Fruit fly (Drosophila melanogaster): ENCODE measurements around the gene CG11178.

The CG11178 gene

DNA sequence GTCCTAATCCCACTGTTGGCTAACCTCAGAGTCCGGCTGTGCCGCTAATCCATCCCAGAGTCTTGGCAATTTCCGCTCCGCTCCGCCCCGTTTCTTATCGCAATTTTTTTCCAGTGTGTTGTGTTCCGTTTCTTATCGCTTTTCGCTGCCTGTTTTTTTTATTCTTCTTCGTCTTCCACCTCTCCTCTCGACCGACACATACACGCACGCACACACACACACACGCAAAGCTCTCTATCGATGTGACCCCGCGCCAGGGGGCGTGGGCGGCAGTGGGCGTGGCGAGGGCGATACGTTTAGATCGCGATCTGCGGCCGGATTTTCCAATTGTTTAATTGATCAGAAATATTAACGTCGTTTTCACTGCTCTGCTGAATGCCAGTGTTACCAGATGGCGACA lies 10.5 kb downstream of the CG11178 start:
- no peak for TF ChIP-seq CG34367 (tag; optimal IDR thresholded peaks at IDR 0.05)
- peak; percentile 11; the same call in 1 of the 2 replicates for TF ChIP-seq CG32121 (GFP tag; IDR thresholded peaks at IDR 0.05)
- TF ChIP-seq CG14655 (GFP tag; optimal IDR thresholded peaks at IDR 0.05), result no peak
- peak; percentile 38 for TF ChIP-seq gl (tag; optimal IDR thresholded peaks at IDR 0.05)
- no peak for TF ChIP-seq CG8301 (tag; optimal IDR thresholded peaks at IDR 0.05)
- TF ChIP-seq rn (GFP tag; IDR thresholded peaks at IDR 0.05), result no peak
- peak; percentile 23; the same call in 1 of the 2 replicates for TF ChIP-seq Ets98B (GFP tag; IDR thresholded peaks at IDR 0.05)
- TF ChIP-seq CG12605 (GFP tag; IDR thresholded peaks at IDR 0.05), result peak; percentile 21; the same call in 1 of the 2 replicates

DNA sequence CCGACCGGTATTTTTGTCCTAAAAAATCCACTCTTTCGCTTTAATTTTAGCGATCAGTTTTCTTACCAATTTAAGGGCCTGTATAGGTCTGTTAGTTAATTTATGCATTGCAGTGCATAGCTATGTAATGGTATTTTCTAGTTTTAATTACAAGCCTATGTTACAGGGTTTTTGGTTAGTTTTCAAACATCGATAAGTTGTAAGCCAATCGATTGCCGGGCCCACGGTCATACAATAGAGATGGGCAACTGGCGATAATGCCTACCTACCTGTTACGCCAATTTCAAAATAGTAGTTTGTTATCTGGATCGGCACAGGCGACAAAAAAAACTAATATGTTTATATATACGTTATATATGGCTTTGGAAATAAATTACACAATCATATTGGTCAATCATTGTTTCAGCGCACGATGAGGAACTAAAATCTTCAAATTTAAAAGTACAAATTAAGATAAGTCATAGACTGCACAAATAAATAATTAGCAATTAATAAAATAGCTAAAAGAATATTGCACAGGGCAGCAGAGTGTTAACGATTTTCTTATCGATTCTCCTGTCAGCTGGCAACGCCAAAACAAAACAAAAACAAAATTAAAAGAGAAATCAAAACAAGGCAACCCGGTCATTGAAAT lies 11.1 kb downstream of the CG11178 start, which contains the start of the genes tth and Tango2:
tth (minus strand) TSS at position 170 of the 634 bp plus-strand sequence.
Tango2 (plus strand) TSS at position 573 of the 634 bp plus-strand sequence.
- TF ChIP-seq rn (GFP tag; IDR thresholded peaks at IDR 0.05) (0 out of 2 replicates have a peak, but pooled peaks have one; percentile 35), CG12605 (GFP tag; IDR thresholded peaks at IDR 0.05) (peak; percentile 76), CG8159 (tag; optimal IDR thresholded peaks at IDR 0.05) (peak; percentile 67), CG8301 (tag; optimal IDR thresholded peaks at IDR 0.05) (peak; percentile 66), Pif1B (GFP tag; optimal IDR thresholded peaks at IDR 0.05) (peak; percentile 85), CG14655 (GFP tag; optimal IDR thresholded peaks at IDR 0.05) (no peak), CG13204 (GFP tag; optimal IDR thresholded peaks at IDR 0.05) (no peak), Pif1A (GFP tag; optimal IDR thresholded peaks at IDR 0.05) (no peak), CG15710 (tag; optimal IDR thresholded peaks at IDR 0.05) (peak; percentile 81), CG34367 (tag; optimal IDR thresholded peaks at IDR 0.05) (peak; percentile 76), fd96Ca (GFP tag; IDR thresholded peaks at IDR 0.05) (peak; percentile 63; the same call in 2 of the 3 replicates), Ets98B (GFP tag; IDR thresholded peaks at IDR 0.05) (peak; percentile 88), CG4496 (GFP tag; IDR thresholded peaks at IDR 0.05) (peak; percentile 87), CG9948 (tag; optimal IDR thresholded peaks at IDR 0.05) (peak; percentile 71), CG10348 (GFP tag; IDR thresholded peaks at IDR 0.05) (0 out of 2 replicates have a peak, but pooled peaks have one; percentile 16), CG32121 (GFP tag; IDR thresholded peaks at IDR 0.05) (peak; percentile 90), EcR (GFP tag; optimal IDR thresholded peaks at IDR 0.05) (no peak), D1 (tag; optimal IDR thresholded peaks at IDR 0.05) (no peak), CG17806 (tag; optimal IDR thresholded peaks at IDR 0.05) (peak; percentile 68), Snoo (tag; optimal IDR thresholded peaks at IDR 0.05) (peak; percentile 88), gl (tag; optimal IDR thresholded peaks at IDR 0.05) (peak; percentile 31)

DNA sequence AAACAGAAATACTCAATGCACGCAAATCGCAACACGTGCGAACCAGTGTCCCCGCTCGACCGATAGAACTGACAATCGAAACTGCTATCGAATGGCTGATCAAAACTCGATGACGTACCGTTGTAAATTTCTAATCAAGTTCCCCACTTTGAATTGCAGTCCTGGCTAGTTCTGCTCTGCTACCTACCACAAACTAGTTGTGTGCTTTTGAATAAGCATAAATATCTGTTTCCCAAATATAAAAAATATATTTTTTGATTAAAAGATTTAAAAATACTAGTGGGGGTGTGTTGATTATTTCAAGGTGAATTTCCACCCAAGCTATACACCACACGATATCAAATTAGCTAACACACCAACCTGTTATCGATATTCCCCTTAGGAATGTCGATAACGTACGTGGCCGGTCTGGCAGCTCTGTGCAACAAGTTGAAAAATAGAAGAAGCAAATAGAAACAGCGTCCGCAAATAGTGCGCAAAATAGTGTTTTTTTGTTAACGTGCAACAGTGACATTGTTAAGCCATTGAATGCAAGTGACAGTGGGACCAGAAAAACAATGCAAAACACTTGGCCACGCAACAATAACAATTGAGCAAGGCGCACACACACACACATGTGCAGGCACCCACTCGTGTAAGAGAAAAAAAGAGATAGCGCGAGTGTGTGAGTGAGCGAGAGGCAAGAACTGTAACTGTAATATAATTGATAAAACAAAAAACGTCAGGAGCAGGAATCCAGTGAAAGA lies 19.0 kb downstream of the CG11178 start, which contains the start of the genes CG2691 and NFAT:
CG2691 (minus strand) TSS at position 75 of the 746 bp plus-strand sequence.
NFAT (plus strand) TSS at position 412 of the 746 bp plus-strand sequence.
- no peak for TF ChIP-seq CG14655 (GFP tag; optimal IDR thresholded peaks at IDR 0.05)
- no peak for TF ChIP-seq CG8301 (tag; optimal IDR thresholded peaks at IDR 0.05)
- 0 out of 2 replicates have a peak, but pooled peaks have one; percentile 42 for TF ChIP-seq CG12605 (GFP tag; IDR thresholded peaks at IDR 0.05)
- no peak for TF ChIP-seq CG17806 (tag; optimal IDR thresholded peaks at IDR 0.05)
- TF ChIP-seq CG8159 (tag; optimal IDR thresholded peaks at IDR 0.05), result peak; percentile 18
- TF ChIP-seq Pif1B (GFP tag; optimal IDR thresholded peaks at IDR 0.05), result peak; percentile 2
- TF ChIP-seq EcR (GFP tag; optimal IDR thresholded peaks at IDR 0.05), result peak; percentile 25
- TF ChIP-seq CG32121 (GFP tag; IDR thresholded peaks at IDR 0.05), result 0 out of 2 replicates have a peak, but pooled peaks have one; percentile 8
- no peak for TF ChIP-seq CG13204 (GFP tag; optimal IDR thresholded peaks at IDR 0.05)
- TF ChIP-seq CG15710 (tag; optimal IDR thresholded peaks at IDR 0.05), result peak; percentile 25
- no peak for TF ChIP-seq CG10348 (GFP tag; IDR thresholded peaks at IDR 0.05)
- peak; percentile 34 for TF ChIP-seq gl (tag; optimal IDR thresholded peaks at IDR 0.05)

DNA sequence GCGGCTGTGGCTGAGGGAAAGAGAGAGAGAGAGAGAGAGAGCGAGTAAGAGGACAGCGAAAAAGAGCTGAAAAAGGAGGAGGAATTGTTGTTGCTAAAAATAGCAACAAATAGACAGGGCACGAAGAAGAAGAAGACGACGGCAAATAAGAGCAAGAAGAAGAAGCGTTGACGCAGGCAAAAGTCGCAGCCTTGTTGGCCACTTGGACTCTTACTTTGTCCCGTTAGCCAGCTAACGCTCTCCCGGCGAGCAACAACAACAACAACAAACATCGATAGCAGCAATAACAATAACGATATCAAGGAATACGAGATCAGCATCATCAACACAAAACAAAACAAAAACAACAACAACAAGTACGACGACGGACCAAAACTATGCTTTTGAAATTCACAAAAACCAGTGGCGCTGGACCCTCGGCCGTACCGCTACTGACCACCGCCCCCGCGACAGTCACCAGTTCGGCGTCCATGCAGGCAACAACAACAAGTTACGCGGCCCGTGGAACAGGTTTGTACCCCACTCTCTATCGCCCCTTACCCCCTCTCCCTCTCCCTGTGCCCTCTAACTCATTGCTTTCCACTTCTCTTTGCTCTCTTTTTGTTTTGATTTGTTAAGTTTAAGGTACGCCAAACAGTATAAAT lies 19.7 kb downstream of the CG11178 start:
- TF ChIP-seq CG12605 (GFP tag; IDR thresholded peaks at IDR 0.05) (no peak), fd96Ca (GFP tag; IDR thresholded peaks at IDR 0.05) (no peak), CG13204 (GFP tag; optimal IDR thresholded peaks at IDR 0.05) (peak; percentile 91), CG14655 (GFP tag; optimal IDR thresholded peaks at IDR 0.05) (no peak), CG32121 (GFP tag; IDR thresholded peaks at IDR 0.05) (peak; percentile 10; the same call in 1 of the 2 replicates), CG4496 (GFP tag; IDR thresholded peaks at IDR 0.05) (peak; percentile 54; the same call in 1 of the 3 replicates)

DNA sequence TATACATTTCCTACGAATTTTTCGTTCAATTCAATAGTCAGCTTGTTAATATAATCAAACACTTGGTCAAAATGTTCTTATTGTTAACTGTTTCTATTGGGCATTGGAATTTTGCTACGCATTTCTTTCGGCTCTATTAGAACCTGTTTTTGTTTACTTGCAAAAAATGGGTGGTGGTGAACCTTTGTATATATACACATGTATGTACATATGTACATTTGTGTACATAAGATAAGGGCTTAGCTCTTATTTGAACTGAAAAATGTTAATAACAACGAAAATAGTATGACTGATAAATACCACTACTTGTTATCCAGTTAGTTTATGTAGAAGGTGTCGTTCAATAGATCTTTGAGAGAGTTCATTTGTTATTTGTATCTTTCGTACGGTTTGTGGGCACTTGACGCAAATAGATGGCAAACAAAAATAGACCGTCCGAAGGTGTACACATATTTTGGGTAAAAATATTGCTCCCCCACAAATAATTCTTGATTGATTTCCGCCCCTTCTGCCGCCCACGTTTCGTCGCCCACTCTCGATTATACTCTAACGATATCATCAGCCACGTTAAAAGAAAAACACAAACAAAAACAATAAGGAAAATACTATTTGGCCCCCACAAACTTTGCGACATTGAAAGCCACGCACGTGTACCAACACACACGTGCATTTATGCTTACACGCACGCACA lies 20.6 kb downstream of the CG11178 start:
- TF ChIP-seq CG10348 (GFP tag; IDR thresholded peaks at IDR 0.05), result no peak
- TF ChIP-seq CG4496 (GFP tag; IDR thresholded peaks at IDR 0.05), result no peak
- TF ChIP-seq CG15710 (tag; optimal IDR thresholded peaks at IDR 0.05), result no peak
- TF ChIP-seq Ets98B (GFP tag; IDR thresholded peaks at IDR 0.05), result no peak
- TF ChIP-seq CG14655 (GFP tag; optimal IDR thresholded peaks at IDR 0.05), result no peak
- TF ChIP-seq EcR (GFP tag; optimal IDR thresholded peaks at IDR 0.05), result no peak
- TF ChIP-seq CG17806 (tag; optimal IDR thresholded peaks at IDR 0.05), result no peak
